Worm (Caenorhabditis elegans): ENCODE results near the gene K06H6.1.

DNA sequence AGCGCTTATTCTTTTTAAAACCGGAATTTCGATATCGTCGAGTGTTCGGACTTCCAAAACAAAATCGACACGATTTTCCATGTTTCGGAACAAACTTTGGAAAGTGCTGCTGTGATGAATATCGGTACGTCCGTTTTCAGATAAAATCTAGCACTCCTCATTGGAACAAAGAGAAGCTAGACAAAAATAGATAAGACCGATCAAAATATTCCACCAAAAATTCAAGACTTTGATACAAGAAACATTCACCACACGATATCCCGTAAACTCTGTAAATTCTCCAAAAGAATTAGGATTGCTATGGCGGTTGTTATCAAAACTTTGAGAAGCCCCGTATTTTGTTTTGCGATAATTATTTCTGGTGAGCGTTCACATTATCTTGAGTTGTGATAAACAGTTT is 44.7 kb upstream of the K06H6.1 start, which contains the start of gene C14C6.3:
- TF ChIP-seq scrt-1 (GFP tag; IDR thresholded peaks at IDR 0.05): no peak
- TF ChIP-seq ama-1 (optimal IDR thresholded peaks at IDR 0.05): no peak
- no peak for TF ChIP-seq pes-1 (GFP tag; IDR thresholded peaks at IDR 0.05)
- TF ChIP-seq ets-7 (tag; optimal IDR thresholded peaks at IDR 0.05): no peak
- TF ChIP-seq aly-1 (tag; optimal IDR thresholded peaks at IDR 0.05): no peak
- no peak for TF ChIP-seq F13C5.2 (tag; optimal IDR thresholded peaks at IDR 0.05)
- no peak for TF ChIP-seq hnd-1 (tag; optimal IDR thresholded peaks at IDR 0.05)
- TF ChIP-seq sea-1 (GFP tag; conservative IDR thresholded peaks at IDR 0.05): no peak
- no peak for TF ChIP-seq tbx-11 (GFP tag; IDR thresholded peaks at IDR 0.05)
- TF ChIP-seq ceh-36 (tag; optimal IDR thresholded peaks at IDR 0.05): no peak
